Worm (Caenorhabditis elegans): Measurements from ENCODE around the gene sre-10.

DNA sequence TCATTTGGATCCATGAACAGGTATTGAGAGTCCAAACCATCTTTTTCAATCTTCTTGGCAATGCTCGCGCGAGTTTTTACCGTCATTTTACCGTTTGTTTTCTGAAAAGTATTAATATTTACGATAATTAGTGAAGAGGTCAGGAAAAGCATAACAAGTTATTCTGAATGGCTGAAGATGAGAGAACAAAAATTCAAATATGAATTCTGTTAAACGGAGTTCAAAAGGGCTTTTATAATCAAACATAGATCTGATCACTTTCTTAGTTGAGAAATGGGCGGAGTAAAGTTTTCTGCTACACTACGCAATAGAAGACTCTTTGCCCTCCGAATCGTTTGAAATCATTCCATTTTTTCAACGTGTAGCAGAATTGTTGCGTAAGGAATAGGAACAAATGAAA is 20.7 kb downstream of the sre-10 start, which contains the start of gene fat-7:
- TF ChIP-seq unc-62 (GFP tag; optimal IDR thresholded peaks at IDR 0.05) (no peak), ztf-11 (tag; optimal IDR thresholded peaks at IDR 0.05) (no peak), elt-3 (tag; optimal IDR thresholded peaks at IDR 0.05) (no peak), unc-120 (tag; optimal IDR thresholded peaks at IDR 0.05; ENCODE audit: poor library complexity, severe bottlenecking) (no peak), nhr-12 (tag; optimal IDR thresholded peaks at IDR 0.05) (no peak), zip-8 (tag; optimal IDR thresholded peaks at IDR 0.05) (no peak), ceh-39 (tag; optimal IDR thresholded peaks at IDR 0.05) (no peak)
